Worm (Caenorhabditis elegans) whole organism, early embryonic: Measurements from ENCODE around the gene cnc-3.

Experiments
- tbx-11 ChIP-seq: fragments of 200-800 bp; sonication (Bioruptor generic); IDR thresholded peaks from 2 replicates; pipeline ENCODE4 v1.3.6; 2022; ENCODE audit warnings: missing genetic modification characterization, missing compliant biosample characterization

Gene cnc-3

ce11 chrV:1495752-1496151 lies 47.9 kb downstream of the cnc-3 start:
- no peak for TF ChIP-seq tbx-11
